Worm (Caenorhabditis elegans): ENCODE data around the gene cpg-2.

- TF ChIP-seq K12H6.12 (tag; optimal IDR thresholded peaks at IDR 0.05) (no peak), snpc-3.4 (tag; optimal IDR thresholded peaks at IDR 0.05) (peak; percentile 45), sea-2 (GFP tag; IDR thresholded peaks at IDR 0.05) (no peak), pha-4 (tag; optimal IDR thresholded peaks at IDR 0.05) (no peak), ama-1 (optimal IDR thresholded peaks at IDR 0.05) (no peak), ama-1 (GFP tag; optimal IDR thresholded peaks at IDR 0.05) (no peak), unc-62 (GFP tag; optimal IDR thresholded peaks at IDR 0.05) (no peak), Y67H2A.10 (GFP tag; conservative IDR thresholded peaks at IDR 0.05) (no peak), ztf-22 (GFP tag; optimal IDR thresholded peaks at IDR 0.05) (no peak), akir-1 (GFP tag; optimal IDR thresholded peaks at IDR 0.05) (no peak), nfya-1 (tag; optimal IDR thresholded peaks at IDR 0.05; ENCODE audit: borderline replicate concordance, insufficient read depth) (no peak)
These were observed 16.0 kb downstream of the cpg-2 start, which contains the start of gene fubl-2 for ce11 chrIII:7087691-7088323.
